Fruit fly (Drosophila melanogaster) whole organism, prepupa: ENCODE measurements around the gene CG4404.

Experiments used
- CG10631 ChIP-seq: fragments of 200-800 bp; sonication (Bioruptor generic); optimal IDR thresholded peaks from 2 replicates; lab custom pipeline; 2016; ENCODE audit warnings: missing biosample characterization, missing genetic modification characterization
- CG10669 ChIP-seq: fragments of 200-800 bp; sonication (Bioruptor generic); optimal IDR thresholded peaks from 3 replicates; lab custom pipeline; 2018; ENCODE audit warnings: missing biosample characterization, mild to moderate bottlenecking, missing genetic modification characterization, moderate library complexity
- CG11294 ChIP-seq: fragments of 200-800 bp; sonication (Bioruptor generic); IDR thresholded peaks from 2 replicates; pipeline ENCODE4 v1.3.6; 2022; ENCODE audit warnings: missing biosample characterization, missing genetic modification characterization
- CG1621 ChIP-seq: fragments of 200-800 bp; sonication (Bioruptor generic); optimal IDR thresholded peaks from 3 replicates; lab custom pipeline; 2018; ENCODE audit warnings: missing biosample characterization, mild to moderate bottlenecking, missing genetic modification characterization
- CG3032 ChIP-seq: fragments of 200-800 bp; optimal IDR thresholded peaks from 2 replicates; lab custom pipeline; 2019; ENCODE audit warnings: missing biosample characterization, mild to moderate bottlenecking, missing genetic modification characterization, moderate library complexity
- CG32006 ChIP-seq: fragments of 200-800 bp; sonication (Bioruptor generic); optimal IDR thresholded peaks from 3 replicates; lab custom pipeline; 2017; ENCODE audit warnings: missing biosample characterization, mild to moderate bottlenecking, missing genetic modification characterization
- CG34406 ChIP-seq: fragments of 200-800 bp; sonication (Bioruptor generic); optimal IDR thresholded peaks from 3 replicates; lab custom pipeline; 2016; ENCODE audit warnings: missing biosample characterization, missing genetic modification characterization
- CG3919 ChIP-seq: fragments of 200-800 bp; sonication (Bioruptor generic); optimal IDR thresholded peaks from 3 replicates; lab custom pipeline; 2016; ENCODE audit warnings: missing biosample characterization, missing genetic modification characterization
- CG6163 ChIP-seq: fragments of 200-800 bp; sonication (Bioruptor generic); IDR thresholded peaks from 3 replicates; pipeline ENCODE4 v1.3.6; 2022; ENCODE audit warnings: missing biosample characterization, missing genetic modification characterization
- CG6276 ChIP-seq: fragments of 200-800 bp; sonication (Bioruptor generic); optimal IDR thresholded peaks from 2 replicates; lab custom pipeline; 2017; ENCODE audit warnings: missing biosample characterization, mild to moderate bottlenecking, missing genetic modification characterization
- CG6792 ChIP-seq: fragments of 200-800 bp; sonication (Bioruptor generic); optimal IDR thresholded peaks from 3 replicates; lab custom pipeline; 2016; ENCODE audit warnings: missing biosample characterization, missing genetic modification characterization
- CG7368 ChIP-seq: fragments of 200-800 bp; sonication (Bioruptor generic); optimal IDR thresholded peaks from 3 replicates; lab custom pipeline; 2016; ENCODE audit warnings: missing biosample characterization, missing genetic modification characterization
- Eip78C ChIP-seq: fragments of 200-800 bp; sonication (Bioruptor generic); peaks from one replicate; lab custom pipeline; 2016; ENCODE audit warnings: missing biosample characterization, missing genetic modification characterization
- Eip93F ChIP-seq: fragments of 200-800 bp; sonication (Bioruptor generic); optimal IDR thresholded peaks from 2 replicates; lab custom pipeline; 2016; ENCODE audit warnings: missing biosample characterization, mild to moderate bottlenecking, missing genetic modification characterization
- Ets96B ChIP-seq: fragments of 200-800 bp; optimal IDR thresholded peaks from 2 replicates; lab custom pipeline; 2019; ENCODE audit warnings: missing biosample characterization, mild to moderate bottlenecking, missing genetic modification characterization, moderate library complexity
- Gug ChIP-seq: fragments of 200-800 bp; sonication (Bioruptor generic); IDR thresholded peaks from 2 replicates; pipeline ENCODE4 v1.3.6; 2022; ENCODE audit warnings: missing biosample characterization, missing genetic modification characterization
- Hr4 ChIP-seq: fragments of 200-800 bp; sonication (Bioruptor generic); optimal IDR thresholded peaks from 3 replicates; lab custom pipeline; 2016; ENCODE audit warnings: missing biosample characterization, missing genetic modification characterization
- Met ChIP-seq: fragments of 200-800 bp; sonication (Bioruptor generic); optimal IDR thresholded peaks from 3 replicates; lab custom pipeline; 2016; ENCODE audit warnings: missing biosample characterization, missing genetic modification characterization
- Smox ChIP-seq: fragments of 200-800 bp; sonication (Bioruptor generic); optimal IDR thresholded peaks from 3 replicates; lab custom pipeline; 2016; ENCODE audit warnings: missing biosample characterization, missing genetic modification characterization
- Sox14 ChIP-seq: fragments of 200-800 bp; sonication (Bioruptor generic); optimal IDR thresholded peaks from 3 replicates; lab custom pipeline; 2016; ENCODE audit warnings: missing biosample characterization, missing genetic modification characterization
- dsx ChIP-seq: fragments of 200-800 bp; optimal IDR thresholded peaks from 3 replicates; lab custom pipeline; 2019; ENCODE audit warnings: missing biosample characterization, mild to moderate bottlenecking, missing genetic modification characterization, moderate library complexity; ENCODE audit not compliant: poor library complexity, severe bottlenecking
- esn ChIP-seq: fragments of 200-800 bp; sonication (Bioruptor generic); optimal IDR thresholded peaks from 2 replicates; lab custom pipeline; 2016; ENCODE audit warnings: missing biosample characterization, mild to moderate bottlenecking, missing genetic modification characterization, moderate library complexity
- fd85E ChIP-seq: fragments of 200-800 bp; sonication (Bioruptor generic); optimal IDR thresholded peaks from 3 replicates; lab custom pipeline; 2016; ENCODE audit warnings: missing biosample characterization, missing genetic modification characterization
- salr ChIP-seq, 2 experiments: fragments of 200-800 bp; sonication (Bioruptor generic); optimal IDR thresholded peaks; 3 replicates each; lab custom pipeline; 2016 to 2018; ENCODE audit warnings: missing biosample characterization in 2 of 2, missing genetic modification characterization in 2 of 2, mild to moderate bottlenecking in 1 of 2
- spab ChIP-seq: fragments of 200-800 bp; sonication (Bioruptor generic); optimal IDR thresholded peaks from 2 replicates; lab custom pipeline; 2017; ENCODE audit warnings: missing biosample characterization, mild to moderate bottlenecking, missing genetic modification characterization, missing genetic modification reagents
- ss ChIP-seq, 2 experiments: fragments of 200-800 bp; sonication (Bioruptor generic); optimal IDR thresholded peaks; 2 replicates in 1 of 2; 3 replicates in 1 of 2; lab custom pipeline; 2017 to 2018; ENCODE audit warnings: mild to moderate bottlenecking in 2 of 2, missing biosample characterization in 2 of 2, missing genetic modification characterization in 2 of 2, moderate library complexity in 1 of 2
- svp ChIP-seq: fragments of 200-800 bp; sonication (Bioruptor generic); peaks from one replicate; lab custom pipeline; 2016; ENCODE audit warnings: missing biosample characterization, missing genetic modification characterization
- topi ChIP-seq: fragments of 200-800 bp; sonication (Bioruptor generic); optimal IDR thresholded peaks from 3 replicates; lab custom pipeline; 2016; ENCODE audit warnings: missing biosample characterization, missing genetic modification characterization
- vri ChIP-seq: fragments of 200-800 bp; sonication (Bioruptor generic); optimal IDR thresholded peaks from 3 replicates; lab custom pipeline; 2016; ENCODE audit warnings: missing biosample characterization, mild to moderate bottlenecking, missing genetic modification characterization

CG4404 gene

dm6 chrX:12939951-12940350 lies 34.1 kb upstream of the CG4404 start (continued):
- peak; percentile 19 for TF ChIP-seq esn
- peak; percentile 0 for TF ChIP-seq Sox14
- peak; percentile 1 for TF ChIP-seq Hr4
- peak; percentile 18 for TF ChIP-seq spab (GFP tag; lab: Kevin White, UChicago)
- TF ChIP-seq CG34406 = no peak
- TF ChIP-seq Eip78C (GFP tag; lab: Kevin White, UChicago) = peak; percentile 55
- no peak for TF ChIP-seq Eip93F (GFP tag; lab: Kevin White, UChicago)
- peak; percentile 25 for TF ChIP-seq Met (GFP tag; lab: Kevin White, UChicago)

- TF ChIP-seq CG1621 (tag; lab: Kevin White, UChicago) = no peak
- no peak for TF ChIP-seq Sox14
- no peak for TF ChIP-seq fd85E (GFP tag; lab: Kevin White, UChicago)
- TF ChIP-seq dsx (GFP tag; lab: Kevin White, UChicago) = no peak
- TF ChIP-seq topi (GFP tag; lab: Kevin White, UChicago) = no peak
- TF ChIP-seq Ets96B (tag; lab: Kevin White, UChicago) = no peak
- TF ChIP-seq Met (GFP tag; lab: Kevin White, UChicago) = no peak
- no peak for TF ChIP-seq ss (GFP tag; optimal IDR thresholded peaks at IDR 0.05; lab: Kevin White, UChicago)
- TF ChIP-seq CG6792 = no peak
- TF ChIP-seq, all 60 proteins: peak for 0
These were observed 33.2 kb upstream of the CG4404 start for dm6 chrX:12939021-12939420.

- TF ChIP-seq svp (GFP tag; lab: Kevin White, UChicago) (no peak), Gug (GFP tag; lab: Robert Waterston, UW) (no peak), CG6276 (GFP tag; lab: Kevin White, UChicago) (no peak), esn (peak; percentile 4), CG11294 (GFP tag; lab: Robert Waterston, UW) (no peak), CG3032 (tag; lab: Kevin White, UChicago) (peak; percentile 2), vri (GFP tag; lab: Kevin White, UChicago) (no peak), Smox (GFP tag; lab: Kevin White, UChicago) (no peak), Eip78C (GFP tag; lab: Kevin White, UChicago) (peak; percentile 44), Ets96B (tag; lab: Kevin White, UChicago) (peak; percentile 4), salr (GFP tag; optimal IDR thresholded peaks at IDR 0.05; lab: Kevin White, UChicago) (no peak)
- TF ChIP-seq, all 60 proteins: peak for 4
These were observed 32.2 kb upstream of the CG4404 start for dm6 chrX:12937825-12938520.

dm6 chrX:12929817-12930216 lies 24.0 kb upstream of the CG4404 start:
- TF ChIP-seq CG3919 (GFP tag; lab: Kevin White, UChicago) (no peak), CG7368 (GFP tag; lab: Kevin White, UChicago) (no peak), ss (GFP tag; optimal IDR thresholded peaks at IDR 0.05; lab: Kevin White, UChicago) (no peak), CG6163 (GFP tag; lab: Robert Waterston, UW) (no peak)

dm6 chrX:12927612-12928011 lies 21.8 kb upstream of the CG4404 start:
- TF ChIP-seq CG3032 (tag; lab: Kevin White, UChicago) (no peak), CG32006 (GFP tag; lab: Kevin White, UChicago) (no peak), salr (GFP tag; optimal IDR thresholded peaks at IDR 0.05; lab: Kevin White, UChicago) (no peak), CG6276 (GFP tag; lab: Kevin White, UChicago) (no peak), Met (GFP tag; lab: Kevin White, UChicago) (no peak), CG11294 (GFP tag; lab: Robert Waterston, UW) (no peak), CG10631 (GFP tag; lab: Kevin White, UChicago) (no peak), Eip93F (GFP tag; lab: Kevin White, UChicago) (no peak), CG10669 (no peak)
- TF ChIP-seq, all 60 proteins: peak for 0
